Fruit fly (Drosophila melanogaster) ovary, adult (tissue): ENCODE results near the gene Cda5.

Experiments used
- CG17801 ChIP-seq: fragments of 200-800 bp; optimal IDR thresholded peaks from 2 replicates; lab custom pipeline; 2019; ENCODE audit warnings: missing biosample characterization, mild to moderate bottlenecking, missing genetic modification characterization, moderate library complexity; ENCODE audit not compliant: partially characterized antibody

The Cda5 gene

DNA sequence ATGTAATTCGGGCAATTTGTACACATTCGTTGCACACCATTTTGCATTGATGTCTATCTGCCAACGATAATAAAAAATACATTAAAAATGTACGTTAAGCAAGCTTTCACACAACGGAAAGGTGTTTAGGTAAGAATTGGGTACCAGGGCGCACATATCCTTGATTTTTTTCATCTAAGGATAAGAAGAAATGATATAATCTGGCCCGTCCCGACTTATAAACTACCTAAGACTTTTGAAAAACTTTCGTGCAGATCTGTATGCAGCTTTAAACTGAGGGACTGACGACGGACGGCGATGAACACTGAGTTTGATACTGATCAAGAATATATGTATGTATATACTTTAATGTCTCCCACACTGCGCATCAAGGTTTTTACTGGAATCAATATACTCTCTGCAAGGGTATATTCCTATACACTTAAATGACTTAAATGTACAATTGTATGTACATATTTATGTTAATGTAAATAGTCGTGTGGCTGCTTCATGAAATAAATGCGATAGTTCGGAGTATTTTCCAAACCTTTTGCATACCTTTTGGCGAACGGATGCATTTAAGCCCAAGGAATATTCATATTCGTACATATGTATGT lies at the start of gene Cda5:
TSS of gene Cda5 (minus strand) at position 51 of the 596 bp plus-strand sequence.
- TF ChIP-seq CG17801 (GFP tag; lab: Kevin White, UChicago): no peak

DNA sequence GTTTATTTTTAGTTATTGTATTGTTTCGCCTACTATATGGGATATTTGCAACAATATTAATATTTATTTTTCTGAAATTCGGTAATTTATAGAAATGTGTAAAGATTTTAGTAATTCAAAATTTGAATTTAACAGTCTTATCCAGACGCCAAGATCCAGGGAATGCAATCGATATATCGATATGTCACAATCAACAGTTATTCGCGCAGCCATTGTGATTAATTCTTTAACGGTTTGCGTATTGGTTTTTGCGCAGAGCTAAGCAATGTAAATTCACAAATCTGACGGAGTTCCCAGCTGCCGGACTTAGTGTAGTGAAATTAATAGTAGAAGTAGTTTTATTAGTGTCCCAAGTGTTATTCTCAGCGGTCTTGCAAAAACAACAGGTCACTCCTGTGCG lies 49.2 kb upstream of the Cda5 start, which contains the start of gene ND-15:
TSS of gene ND-15 (plus strand) at position 298 of the 400 bp plus-strand sequence.
- no peak for TF ChIP-seq CG17801 (GFP tag; lab: Kevin White, UChicago)

DNA sequence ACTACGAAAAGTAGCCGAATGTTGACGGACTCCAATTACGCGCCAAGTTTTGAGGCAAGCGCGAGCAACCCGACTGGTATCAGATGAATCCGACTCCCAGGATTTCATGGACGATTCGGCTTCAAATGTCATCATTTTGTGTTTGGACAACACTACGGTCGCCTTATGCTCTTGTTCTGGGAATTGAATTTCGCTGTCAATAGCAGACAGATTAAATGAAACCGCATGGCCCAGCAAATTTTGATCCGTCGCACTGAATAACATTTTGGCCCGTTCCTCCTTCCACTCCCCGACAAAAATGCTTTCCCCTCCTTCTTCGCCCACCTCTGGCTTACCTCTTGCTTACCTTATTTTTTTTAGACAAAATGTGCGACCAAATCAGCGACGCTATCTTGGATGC lies 44.8 kb upstream of the Cda5 start:
- TF ChIP-seq CG17801 (GFP tag; lab: Kevin White, UChicago): no peak

DNA sequence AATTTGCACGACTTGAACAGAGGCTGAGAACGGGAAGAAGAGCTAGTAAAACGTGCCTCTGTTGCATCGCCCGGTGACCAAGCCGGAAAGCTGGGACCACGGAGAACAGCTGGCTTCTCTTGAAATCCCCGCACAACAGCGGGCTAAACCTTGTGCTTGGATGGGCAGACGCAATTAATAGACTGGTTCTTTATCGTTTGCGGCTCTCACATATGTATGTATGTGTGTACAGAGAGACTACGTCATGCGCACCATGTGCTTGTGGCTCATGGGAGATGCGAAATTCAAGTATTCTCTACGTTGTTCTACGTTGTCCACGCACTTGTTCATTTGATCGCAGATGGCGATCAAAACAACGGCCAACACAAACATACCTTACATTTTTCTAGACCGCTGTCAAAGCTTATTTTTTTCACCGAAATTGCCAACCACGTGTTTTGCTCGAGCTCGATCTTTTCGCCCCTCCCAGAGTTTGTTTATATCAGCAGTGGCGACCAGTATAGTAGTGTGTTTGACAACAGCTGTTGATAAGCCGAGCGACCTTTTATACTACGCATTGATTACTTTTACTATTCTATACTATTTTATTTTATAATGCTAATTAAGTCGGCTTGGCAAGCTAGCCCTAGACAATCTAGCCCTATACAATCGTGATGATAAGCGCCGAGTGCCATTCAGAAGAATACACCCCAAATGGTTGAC lies 44.0 kb upstream of the Cda5 start:
- peak; percentile 20 for TF ChIP-seq CG17801 (GFP tag; lab: Kevin White, UChicago)

DNA sequence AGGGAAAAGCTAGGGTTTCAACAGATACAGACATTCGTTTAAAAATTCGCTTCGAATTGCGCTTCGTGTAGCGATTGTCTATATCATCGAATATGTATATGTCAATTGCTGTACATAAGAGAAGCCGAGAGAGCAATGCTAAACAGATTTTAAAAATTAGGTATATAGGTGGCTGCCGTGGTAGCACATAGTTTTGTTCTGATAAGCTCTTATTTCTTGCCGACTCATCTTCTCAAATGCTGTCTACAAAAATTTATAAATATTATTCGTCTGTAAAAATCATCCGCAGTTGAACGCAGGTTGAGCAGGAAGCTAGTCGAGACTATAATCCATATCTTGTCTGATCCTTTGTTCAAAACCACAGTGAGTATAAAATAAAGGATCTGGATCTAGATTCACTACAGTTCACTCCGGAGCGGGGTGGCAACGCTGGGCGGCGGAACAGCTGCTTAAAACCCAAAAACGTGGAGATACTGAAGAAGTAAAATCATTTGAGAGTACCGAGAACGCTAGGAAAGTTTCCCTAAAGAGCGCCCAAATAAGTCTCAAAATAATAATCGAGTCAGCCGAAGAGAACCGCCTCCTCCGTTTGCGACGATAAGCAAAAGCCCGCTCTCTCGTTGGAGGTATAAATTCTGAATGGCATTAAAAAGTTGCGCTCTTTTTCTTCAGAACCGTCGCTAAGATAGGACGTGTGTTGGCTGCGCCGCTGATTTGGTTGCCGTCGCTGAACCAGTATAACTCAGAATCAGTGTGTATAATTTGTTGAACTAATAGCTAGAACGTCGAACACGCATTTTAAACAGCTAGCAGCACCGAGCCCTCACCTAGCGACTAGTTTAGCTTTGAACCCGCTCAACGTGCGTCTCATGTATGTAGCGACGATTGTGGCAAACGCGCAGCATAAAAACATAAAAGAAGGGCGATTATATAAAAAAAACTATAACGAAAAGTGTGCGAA lies 42.6 kb upstream of the Cda5 start:
- TF ChIP-seq CG17801 (GFP tag; lab: Kevin White, UChicago): peak; percentile 26

DNA sequence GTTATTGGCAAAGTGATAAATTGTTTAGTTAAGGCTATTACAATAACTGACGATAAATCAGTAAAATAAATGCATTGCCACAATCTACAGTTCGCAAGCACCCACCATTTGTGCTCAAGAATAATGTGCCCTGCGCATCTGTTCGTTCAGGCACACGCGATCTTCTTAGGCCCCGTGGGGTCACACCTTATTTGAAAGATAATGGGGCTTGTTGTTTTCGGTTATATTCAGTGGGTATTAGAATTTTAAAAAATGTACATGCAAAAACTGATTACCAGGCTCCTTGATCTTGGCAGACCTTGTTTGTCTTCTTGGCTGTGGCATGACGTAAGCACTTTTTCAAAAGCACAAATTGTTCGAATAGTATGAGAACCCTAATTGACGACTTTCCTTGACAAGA lies 41.8 kb upstream of the Cda5 start:
- TF ChIP-seq CG17801 (GFP tag; lab: Kevin White, UChicago): no peak

DNA sequence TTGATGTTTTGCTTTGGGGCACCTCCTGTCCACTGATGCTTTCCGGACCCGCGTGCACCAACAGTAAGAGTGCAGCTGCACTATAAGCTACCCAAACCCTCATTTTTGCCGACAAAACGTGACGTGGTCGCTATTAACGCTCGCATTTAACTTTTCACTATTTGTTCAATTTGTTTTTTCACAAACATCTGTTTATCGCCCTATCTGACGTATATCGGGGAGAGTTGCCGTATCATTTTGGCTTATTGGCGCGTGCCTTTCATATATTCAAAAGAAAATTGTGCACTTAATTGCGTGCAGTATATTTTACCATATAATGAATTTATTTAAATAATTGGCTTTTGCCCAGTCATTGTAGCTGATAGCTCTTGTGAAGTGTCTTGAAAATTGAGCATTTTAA lies 41.3 kb upstream of the Cda5 start, which contains the start of the genes Nhe1 and Sam-S:
TSS of gene Nhe1 (minus strand) at position 193 of the 400 bp plus-strand sequence.
TSS of gene Sam-S (plus strand) at position 364 of the 400 bp plus-strand sequence.
- TF ChIP-seq CG17801 (GFP tag; lab: Kevin White, UChicago): no peak

DNA sequence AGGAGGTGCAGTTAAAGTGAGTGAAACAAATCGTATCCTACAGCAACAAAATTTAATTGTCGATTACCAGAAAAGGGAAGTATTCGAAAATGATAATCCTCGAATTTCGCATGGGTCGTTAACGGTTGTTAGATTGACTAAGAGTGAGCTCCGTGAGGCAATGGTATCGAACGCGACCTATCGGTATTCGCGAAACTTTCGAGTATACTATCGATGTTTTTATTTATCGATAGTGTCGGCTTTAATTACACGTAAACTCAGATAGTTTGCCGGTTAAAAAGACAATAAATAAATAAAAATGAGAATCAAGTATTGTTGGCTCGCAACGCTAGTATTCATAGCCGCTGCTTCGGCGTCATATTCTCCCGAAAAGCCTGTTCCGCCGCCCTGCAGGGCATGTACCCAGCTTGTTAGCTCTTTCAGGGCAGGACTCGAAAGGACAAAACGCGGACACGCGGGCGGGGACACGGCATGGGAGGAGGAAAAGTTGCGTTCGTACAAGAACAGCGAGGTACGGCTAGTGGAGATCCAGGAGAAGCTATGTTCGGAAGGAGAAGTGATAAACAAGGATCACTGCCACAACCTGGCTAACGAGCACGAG lies 37.1 kb upstream of the Cda5 start, which contains the start of gene Creld:
TSS of gene Creld (plus strand) at position 220 of the 601 bp plus-strand sequence.
- TF ChIP-seq CG17801 (GFP tag; lab: Kevin White, UChicago): peak; percentile 68

DNA sequence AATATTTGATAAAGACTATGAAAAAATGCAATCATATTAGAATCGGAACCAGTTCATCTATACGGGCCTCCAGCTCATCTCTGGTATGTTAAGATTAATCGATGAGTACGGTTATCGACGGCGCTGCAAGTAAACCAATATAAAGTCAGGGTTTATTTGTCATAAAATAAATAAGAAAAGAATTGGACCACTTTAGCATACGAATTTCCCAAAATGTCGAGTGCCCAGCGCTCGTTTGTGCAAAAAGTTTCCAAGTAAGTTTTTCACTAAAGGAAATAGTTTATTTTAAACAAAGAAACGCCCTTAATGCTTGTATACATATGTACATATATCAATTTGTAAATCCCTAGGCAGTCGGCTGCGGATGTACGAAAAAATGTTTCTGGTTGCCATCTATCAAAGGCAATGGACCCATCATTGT lies 29.4 kb upstream of the Cda5 start, which contains the start of gene Zir:
TSS of gene Zir (plus strand) at position 101 of the 421 bp plus-strand sequence.
- TF ChIP-seq CG17801 (GFP tag; lab: Kevin White, UChicago): no peak

DNA sequence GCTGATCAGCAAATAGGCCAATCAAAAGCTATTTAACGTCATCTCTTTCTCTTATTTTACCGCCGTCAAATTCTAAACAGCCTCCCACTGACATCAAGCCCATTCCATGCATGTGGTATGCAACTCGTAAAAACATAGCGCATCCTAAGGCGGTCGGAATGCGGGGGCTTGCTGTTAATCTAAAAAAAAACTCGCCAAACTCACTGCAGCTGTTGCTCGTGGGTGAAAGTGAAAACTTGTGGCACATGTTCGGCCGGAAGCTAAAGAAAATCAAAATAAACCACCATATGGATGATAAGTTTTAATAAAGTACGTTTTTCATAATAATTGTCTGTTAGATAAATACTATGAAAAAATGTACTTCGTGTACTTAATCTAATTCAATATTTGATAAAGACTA lies 28.9 kb upstream of the Cda5 start:
- no peak for TF ChIP-seq CG17801 (GFP tag; lab: Kevin White, UChicago)

DNA sequence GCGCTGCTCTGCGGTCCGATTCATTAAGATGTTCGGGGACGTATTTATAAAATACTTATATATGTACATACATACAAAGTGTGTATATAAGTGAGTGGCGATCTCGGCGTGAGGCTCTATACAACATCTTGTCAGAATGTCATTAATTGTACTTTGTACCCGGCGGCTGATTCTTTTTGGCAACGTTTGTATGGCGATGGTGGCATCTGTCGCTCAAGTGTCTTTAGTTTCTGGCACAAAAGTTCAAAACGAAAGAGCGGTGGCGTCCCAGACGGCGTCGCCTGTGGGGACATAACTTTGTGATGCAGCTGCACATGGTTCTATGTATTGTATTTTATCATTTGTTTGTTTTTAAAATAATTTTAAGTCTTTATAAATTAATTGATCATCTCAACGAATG lies 27.8 kb upstream of the Cda5 start:
- TF ChIP-seq CG17801 (GFP tag; lab: Kevin White, UChicago): no peak

DNA sequence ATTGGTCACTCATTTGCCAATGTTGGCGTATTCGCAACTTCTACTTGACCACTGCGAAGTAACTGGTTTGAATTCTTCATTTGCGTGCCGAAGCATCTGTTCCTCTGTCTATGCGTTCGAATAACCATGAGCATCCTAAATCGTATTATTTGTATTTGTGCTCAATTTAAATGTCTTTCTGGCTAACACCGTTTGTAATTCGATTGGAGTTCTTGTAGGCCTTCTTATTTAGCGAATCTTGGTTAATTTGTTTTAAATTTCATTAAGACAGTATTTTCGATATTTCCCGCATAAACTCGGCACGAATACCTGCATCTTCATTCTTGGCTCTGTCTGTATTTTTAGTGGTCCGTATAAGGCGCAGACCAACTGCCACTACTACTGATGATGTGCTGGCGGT lies 26.6 kb upstream of the Cda5 start:
- TF ChIP-seq CG17801 (GFP tag; lab: Kevin White, UChicago): no peak

DNA sequence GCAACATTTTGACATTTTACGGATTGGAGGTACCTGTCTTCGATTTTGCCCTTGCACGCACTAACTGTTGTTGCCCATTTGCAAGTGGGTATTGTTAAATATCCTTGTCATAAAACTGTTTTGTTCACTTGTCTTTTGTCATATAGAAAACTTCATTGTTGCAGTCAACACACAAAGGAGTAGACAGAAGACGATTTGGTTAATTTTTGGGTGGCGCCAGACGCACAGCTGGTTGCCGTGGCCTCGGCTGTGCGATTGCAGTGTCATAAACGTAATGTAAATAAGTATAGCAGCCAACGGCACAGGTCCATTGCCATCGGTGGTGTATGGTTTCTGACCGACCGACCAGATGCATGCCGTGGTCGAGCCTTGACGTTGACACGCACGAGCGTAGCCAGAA lies 26.1 kb upstream of the Cda5 start:
- no peak for TF ChIP-seq CG17801 (GFP tag; lab: Kevin White, UChicago)

DNA sequence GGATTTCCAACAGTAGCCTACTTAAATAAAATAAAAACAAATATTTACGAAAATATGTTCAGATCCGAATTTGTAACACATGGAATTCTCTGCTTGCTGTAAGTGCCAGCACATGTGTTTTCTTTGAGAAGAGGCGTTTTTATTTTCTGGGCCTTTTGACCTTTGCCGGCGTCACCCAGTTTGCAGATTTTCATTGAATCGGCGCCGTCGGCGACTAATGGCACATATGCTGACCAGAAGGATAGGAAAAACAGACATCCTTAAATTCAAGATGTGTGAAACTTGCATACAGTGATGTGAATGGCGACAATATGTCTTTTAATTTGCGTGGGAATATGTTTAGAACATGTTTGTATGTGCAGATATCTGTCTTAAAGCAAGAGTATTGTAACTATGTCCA lies 24.9 kb upstream of the Cda5 start:
- no peak for TF ChIP-seq CG17801 (GFP tag; lab: Kevin White, UChicago)
